Worm (Caenorhabditis elegans) whole organism, L4 larva: Measurements from ENCODE around the gene itr-1.

Experiments
- D1046.2 ChIP-seq: fragments of 200-800 bp; sonication (Bioruptor generic); IDR thresholded peaks from 2 replicates; pipeline ENCODE4 v1.3.6; 2022; ENCODE audit warnings: missing genetic modification characterization, missing compliant biosample characterization
- dmd-9 ChIP-seq: fragments of 200-800 bp; sonication (Bioruptor generic); IDR thresholded peaks from 2 replicates; pipeline ENCODE4 v1.3.6; 2022; ENCODE audit warnings: missing genetic modification reagents, missing genetic modification characterization, missing compliant biosample characterization
- nhr-111 ChIP-seq: fragments of 200-800 bp; sonication (Bioruptor generic); optimal IDR thresholded peaks from 2 replicates; lab custom pipeline; 2018; ENCODE audit warnings: mild to moderate bottlenecking, missing genetic modification characterization, missing compliant biosample characterization
- nhr-6 ChIP-seq: fragments of 150-350 bp; optimal IDR thresholded peaks from 2 replicates; lab custom pipeline; 2014; ENCODE audit warnings: missing biosample characterization, missing genetic modification characterization
- snpc-4 ChIP-seq: fragments of 150-350 bp; optimal IDR thresholded peaks from 2 replicates; lab custom pipeline; 2014; ENCODE audit warnings: missing biosample characterization, missing genetic modification characterization

DNA sequence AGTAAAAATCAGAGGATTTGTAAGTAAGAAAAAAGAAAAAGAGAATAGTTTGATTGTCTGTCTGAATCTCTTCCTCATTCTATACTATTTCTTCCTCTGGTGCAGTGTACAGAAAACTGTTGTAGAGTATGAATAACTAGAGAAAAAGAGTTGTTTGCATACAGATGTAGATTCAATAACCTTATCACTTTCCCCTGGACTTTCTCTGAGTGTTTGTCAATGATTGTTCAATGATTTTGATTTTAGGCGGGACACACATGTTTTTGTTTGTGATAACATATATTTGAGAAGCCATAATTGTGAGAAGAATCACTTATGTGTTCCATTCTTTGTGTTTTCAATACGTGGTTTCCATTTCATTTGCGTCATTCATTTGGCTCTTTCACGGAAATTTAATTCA, 4.1 kb downstream of the itr-1 start:
- TF ChIP-seq nhr-111 (GFP tag; lab: Kevin White, UChicago) (no peak), D1046.2 (no peak), dmd-9 (no peak), snpc-4 (tag; lab: Kevin White, UChicago) (no peak), nhr-6 (tag; lab: Kevin White, UChicago) (no peak)
